Fruit fly (Drosophila melanogaster) whole organism, prepupa: ENCODE data around the gene CG15696.

ENCODE experiments used
- CG10631 ChIP-seq: fragments of 200-800 bp; sonication (Bioruptor generic); optimal IDR thresholded peaks from 2 replicates; lab custom pipeline; 2016; ENCODE audit warnings: missing biosample characterization, missing genetic modification characterization
- CG11902 ChIP-seq: fragments of 200-800 bp; sonication (Bioruptor generic); optimal IDR thresholded peaks from 3 replicates; lab custom pipeline; 2016; ENCODE audit warnings: missing biosample characterization, missing genetic modification characterization
- CG16779 ChIP-seq: fragments of 200-800 bp; sonication (Bioruptor generic); optimal IDR thresholded peaks from 3 replicates; lab custom pipeline; 2017; ENCODE audit warnings: missing biosample characterization, mild to moderate bottlenecking, missing genetic modification characterization
- CG3032 ChIP-seq: fragments of 200-800 bp; optimal IDR thresholded peaks from 2 replicates; lab custom pipeline; 2019; ENCODE audit warnings: missing biosample characterization, mild to moderate bottlenecking, missing genetic modification characterization, moderate library complexity
- CG4318 ChIP-seq: fragments of 200-800 bp; sonication (Bioruptor generic); optimal IDR thresholded peaks from 3 replicates; lab custom pipeline; 2017; ENCODE audit warnings: missing biosample characterization, mild to moderate bottlenecking, missing genetic modification characterization
- CG6163 ChIP-seq: fragments of 200-800 bp; sonication (Bioruptor generic); IDR thresholded peaks from 3 replicates; pipeline ENCODE4 v1.3.6; 2022; ENCODE audit warnings: missing biosample characterization, missing genetic modification characterization
- CG6808 ChIP-seq: fragments of 200-800 bp; sonication (Bioruptor generic); optimal IDR thresholded peaks from 3 replicates; lab custom pipeline; 2017; ENCODE audit warnings: missing biosample characterization, missing genetic modification characterization, mild to moderate bottlenecking, moderate library complexity, missing genetic modification reagents
- Ets96B ChIP-seq: fragments of 200-800 bp; optimal IDR thresholded peaks from 2 replicates; lab custom pipeline; 2019; ENCODE audit warnings: missing biosample characterization, mild to moderate bottlenecking, missing genetic modification characterization, moderate library complexity
- Hr38 ChIP-seq: sonication (Bioruptor generic); optimal IDR thresholded peaks from 2 replicates; lab custom pipeline; 2016; ENCODE audit warnings: missing biosample characterization, missing genetic modification characterization
- dsx ChIP-seq: fragments of 200-800 bp; optimal IDR thresholded peaks from 3 replicates; lab custom pipeline; 2019; ENCODE audit warnings: missing biosample characterization, mild to moderate bottlenecking, missing genetic modification characterization, moderate library complexity; ENCODE audit not compliant: poor library complexity, severe bottlenecking
- eg ChIP-seq: fragments of 200-800 bp; sonication (Bioruptor generic); IDR thresholded peaks from 3 replicates; pipeline ENCODE4 v1.3.6; 2022; ENCODE audit warnings: missing biosample characterization, missing genetic modification characterization
- salr ChIP-seq, 2 experiments: fragments of 200-800 bp; sonication (Bioruptor generic); optimal IDR thresholded peaks; 3 replicates each; lab custom pipeline; 2016 to 2018; ENCODE audit warnings: missing biosample characterization in 2 of 2, missing genetic modification characterization in 2 of 2, mild to moderate bottlenecking in 1 of 2

DNA sequence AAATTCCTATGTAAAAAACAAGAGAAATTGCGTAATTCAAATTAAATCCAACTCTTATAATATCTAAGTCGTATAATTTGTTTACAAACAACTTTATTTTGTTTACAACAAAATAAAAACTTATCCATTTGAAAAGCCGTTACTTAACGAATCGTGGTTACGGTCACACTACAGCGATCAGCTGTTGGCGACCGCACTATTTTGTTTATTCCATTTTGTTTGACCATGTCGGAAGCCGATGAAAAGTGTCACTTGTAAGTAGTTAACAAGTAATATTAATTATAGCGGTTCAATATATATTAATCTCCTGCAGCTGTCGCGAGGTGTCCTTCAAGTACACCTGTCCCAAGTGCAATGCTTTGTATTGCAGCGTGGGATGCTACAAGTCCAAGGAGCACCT is 15.9 kb upstream of the CG15696 start, which contains the start of gene CG31223:
- TF ChIP-seq CG3032 (tag; lab: Kevin White, UChicago) (no peak), eg (GFP tag; lab: Robert Waterston, UW) (no peak), salr (GFP tag; optimal IDR thresholded peaks at IDR 0.05; lab: Kevin White, UChicago) (no peak), Ets96B (no peak), dsx (no peak), Hr38 (no peak), CG4318 (GFP tag; lab: Kevin White, UChicago) (no peak), CG16779 (tag; lab: Kevin White, UChicago) (no peak), CG11902 (GFP tag; lab: Kevin White, UChicago) (no peak), CG6163 (GFP tag; lab: Robert Waterston, UW) (no peak), CG6808 (GFP tag; lab: Kevin White, UChicago) (no peak), CG10631 (GFP tag; lab: Kevin White, UChicago) (no peak)
